Fruit fly (Drosophila melanogaster) whole organism, pupa: Measurements from ENCODE around the gene beta-Man.

Source experiments
- CG12605 ChIP-seq: fragments of 200-800 bp; sonication (Bioruptor generic); IDR thresholded peaks from 2 replicates; pipeline ENCODE4 v1.3.6; 2022; ENCODE audit warnings: missing biosample characterization, missing genetic modification characterization
- CG13204 ChIP-seq: fragments of 200-800 bp; sonication (Bioruptor generic); optimal IDR thresholded peaks from 2 replicates; lab custom pipeline; 2018; ENCODE audit warnings: missing biosample characterization, mild to moderate bottlenecking, missing genetic modification characterization, moderate library complexity
- CG14655 ChIP-seq: fragments of 200-800 bp; sonication (Bioruptor generic); optimal IDR thresholded peaks from 3 replicates; lab custom pipeline; 2017; ENCODE audit warnings: mild to moderate bottlenecking, missing biosample characterization, missing genetic modification reagents, missing genetic modification characterization
- CG17806 ChIP-seq: fragments of 200-800 bp; sonication (Bioruptor generic); optimal IDR thresholded peaks from 2 replicates; lab custom pipeline; 2018; ENCODE audit warnings: missing biosample characterization, mild to moderate bottlenecking, missing genetic modification characterization, moderate library complexity
- CG34367 ChIP-seq: fragments of 200-800 bp; sonication (Bioruptor generic); optimal IDR thresholded peaks from 2 replicates; lab custom pipeline; 2018; ENCODE audit warnings: missing biosample characterization, mild to moderate bottlenecking, missing genetic modification characterization
- CG8301 ChIP-seq: fragments of 200-800 bp; sonication (Bioruptor generic); optimal IDR thresholded peaks from 2 replicates; lab custom pipeline; 2018; ENCODE audit warnings: missing biosample characterization, mild to moderate bottlenecking, missing genetic modification characterization
- CG9948 ChIP-seq: fragments of 200-800 bp; sonication (Bioruptor generic); optimal IDR thresholded peaks from 2 replicates; lab custom pipeline; 2018; ENCODE audit warnings: missing biosample characterization, mild to moderate bottlenecking, missing genetic modification characterization, moderate library complexity
- D1 ChIP-seq: fragments of 200-800 bp; sonication (Bioruptor generic); optimal IDR thresholded peaks from 2 replicates; lab custom pipeline; 2018; ENCODE audit warnings: missing biosample characterization, mild to moderate bottlenecking, missing genetic modification characterization, moderate library complexity
- EcR ChIP-seq: fragments of 200-800 bp; sonication (Bioruptor generic); optimal IDR thresholded peaks from 3 replicates; lab custom pipeline; 2019; ENCODE audit warnings: missing biosample characterization, missing genetic modification characterization, mild to moderate bottlenecking, moderate library complexity, missing genetic modification reagents
- Ets98B ChIP-seq: fragments of 200-800 bp; sonication (Bioruptor generic); IDR thresholded peaks from 2 replicates; pipeline ENCODE4 v1.3.6; 2022; ENCODE audit warnings: missing biosample characterization, missing genetic modification characterization
- Pif1B ChIP-seq: fragments of 200-800 bp; sonication (Bioruptor generic); optimal IDR thresholded peaks from 3 replicates; lab custom pipeline; 2016; ENCODE audit warnings: missing biosample characterization, missing genetic modification characterization
- fd96Ca ChIP-seq: fragments of 200-800 bp; sonication (Bioruptor generic); IDR thresholded peaks from 3 replicates; pipeline ENCODE4 v1.3.6; 2022; ENCODE audit warnings: missing biosample characterization, missing genetic modification characterization
- rn ChIP-seq: fragments of 200-800 bp; sonication (Bioruptor generic); IDR thresholded peaks from 2 replicates; pipeline ENCODE4 v1.3.6; 2022; ENCODE audit warnings: missing biosample characterization, missing genetic modification characterization

- TF ChIP-seq rn (GFP tag; lab: Robert Waterston, UW) (no peak), CG17806 (tag; lab: Kevin White, UChicago) (peak; percentile 79), D1 (tag; lab: Kevin White, UChicago) (peak; percentile 59), CG9948 (peak; percentile 55), Ets98B (GFP tag; lab: Robert Waterston, UW) (peak; percentile 79), CG14655 (GFP tag; lab: Kevin White, UChicago) (no peak), fd96Ca (no peak; the same call in 2 of the 3 replicates), CG34367 (tag; lab: Kevin White, UChicago) (peak; percentile 50), EcR (no peak), CG12605 (peak; percentile 63), Pif1B (GFP tag; lab: Kevin White, UChicago) (peak; percentile 73), CG13204 (GFP tag; lab: Kevin White, UChicago) (peak; percentile 2), CG8301 (tag; lab: Kevin White, UChicago) (no peak)
Measured at dm6 chr3R:4229137-4229764, 32.2 kb downstream of the beta-Man start, which contains the start of gene DhpD.
